Worm (Caenorhabditis elegans) whole organism, L2 larva: Measurements from ENCODE around the gene cct-6.

Source experiments
- R02D3.7 ChIP-seq: fragments of 150-350 bp; optimal IDR thresholded peaks from 2 replicates; lab custom pipeline; 2014; ENCODE audit warnings: missing biosample characterization, missing genetic modification characterization
- ama-1 ChIP-seq: fragments of 150-350 bp; optimal IDR thresholded peaks from 2 replicates; lab custom pipeline; 2018; ENCODE audit warnings: inconsistent platforms
- ceh-16 ChIP-seq: fragments of 150-350 bp; optimal IDR thresholded peaks from 2 replicates; lab custom pipeline; 2014; ENCODE audit warnings: missing biosample characterization, missing genetic modification characterization
- egl-27 ChIP-seq: sonication (generic microtip); optimal IDR thresholded peaks from 3 replicates; lab custom pipeline; 2017; ENCODE audit warnings: missing biosample characterization, missing genetic modification reagents, missing genetic modification characterization
- elt-3 ChIP-seq: sonication (generic microtip); optimal IDR thresholded peaks from 2 replicates; lab custom pipeline; 2017; ENCODE audit warnings: missing biosample characterization, missing genetic modification characterization
- nhr-11 ChIP-seq: fragments of 150-350 bp; optimal IDR thresholded peaks from 2 replicates; lab custom pipeline; 2014; ENCODE audit warnings: missing biosample characterization, missing genetic modification characterization
- nhr-12 ChIP-seq: fragments of 150-350 bp; optimal IDR thresholded peaks from 2 replicates; lab custom pipeline; 2014; ENCODE audit warnings: missing biosample characterization, missing genetic modification characterization
- nhr-21 ChIP-seq: fragments of 150-350 bp; optimal IDR thresholded peaks from 2 replicates; lab custom pipeline; 2014; ENCODE audit warnings: missing biosample characterization, missing genetic modification characterization
- nhr-237 ChIP-seq: fragments of 150-350 bp; optimal IDR thresholded peaks from 2 replicates; lab custom pipeline; 2014; ENCODE audit warnings: missing biosample characterization, missing genetic modification characterization
- skn-1 ChIP-seq: sonication (generic microtip); optimal IDR thresholded peaks from 2 replicates; lab custom pipeline; 2017; ENCODE audit warnings: missing biosample characterization, missing genetic modification characterization
- snpc-4 ChIP-seq: fragments of 150-350 bp; optimal IDR thresholded peaks from 2 replicates; lab custom pipeline; 2014; ENCODE audit warnings: missing biosample characterization, missing genetic modification characterization
- unc-62 ChIP-seq: fragments of 150-350 bp; optimal IDR thresholded peaks from 2 replicates; lab custom pipeline; 2014; ENCODE audit warnings: missing biosample characterization, missing genetic modification reagents, missing genetic modification characterization
- zag-1 ChIP-seq: fragments of 150-350 bp; optimal IDR thresholded peaks from 2 replicates; lab custom pipeline; 2014; ENCODE audit warnings: missing biosample characterization, missing genetic modification characterization
- ztf-11 ChIP-seq: sonication (generic microtip); optimal IDR thresholded peaks from 2 replicates; lab custom pipeline; 2017; ENCODE audit warnings: missing biosample characterization, missing genetic modification characterization

DNA sequence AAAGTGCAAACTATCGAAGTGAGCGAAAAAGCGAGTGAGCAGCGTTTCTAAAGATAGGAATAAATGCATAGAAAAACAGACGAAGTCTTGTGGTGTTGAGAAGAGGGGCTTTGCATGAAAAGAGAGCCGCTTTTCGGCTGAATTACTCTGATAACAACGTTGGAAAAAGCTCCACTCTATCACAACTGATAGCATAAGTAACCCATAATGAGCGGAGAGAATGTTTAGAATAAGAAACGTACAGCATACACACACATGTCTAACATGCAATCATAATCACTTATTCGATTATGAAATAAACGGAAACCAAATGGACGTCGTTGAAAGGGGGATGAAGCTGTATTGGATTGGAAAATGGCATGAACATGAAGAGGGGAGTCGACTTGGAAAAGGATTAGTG lies 15.2 kb downstream of the cct-6 start:
- TF ChIP-seq egl-27 (tag; lab: Kevin White, UChicago) (no peak), nhr-12 (no peak), ama-1 (no peak), ztf-11 (tag; lab: Kevin White, UChicago) (no peak), snpc-4 (tag; lab: Kevin White, UChicago) (no peak), nhr-237 (no peak), elt-3 (tag; lab: Kevin White, UChicago) (no peak), unc-62 (GFP tag; lab: Kevin White, UChicago) (no peak), skn-1 (tag; lab: Kevin White, UChicago) (no peak), R02D3.7 (tag; lab: Kevin White, UChicago) (no peak), zag-1 (no peak), ceh-16 (no peak), nhr-11 (tag; lab: Kevin White, UChicago) (no peak), nhr-21 (tag; lab: Kevin White, UChicago) (no peak)
